Fruit fly (Drosophila melanogaster): ENCODE measurements around the gene Diedel2.

DNA sequence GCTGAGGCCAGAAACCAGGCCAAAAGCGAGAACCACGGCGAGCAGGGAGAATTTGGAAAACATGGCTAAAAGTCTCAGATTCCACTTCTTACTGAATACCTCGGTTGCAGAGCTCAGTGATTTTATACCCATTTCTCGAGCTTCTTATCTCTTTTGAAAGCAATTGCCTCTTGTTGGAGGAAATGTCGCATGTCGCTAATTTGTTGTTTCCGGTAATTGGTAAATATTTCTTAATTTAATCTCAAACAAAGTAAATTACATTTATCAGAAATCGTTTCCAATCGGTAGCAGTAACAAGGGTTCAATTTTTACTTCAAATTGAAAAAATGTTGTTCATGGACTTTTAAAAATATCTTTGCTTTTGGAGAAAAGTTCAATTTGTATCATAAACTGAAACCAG is 20.3 kb upstream of the Diedel2 start, which contains the start of gene CG7567:
- TF ChIP-seq psq (optimal IDR thresholded peaks at IDR 0.05) = no peak
- no peak for TF ChIP-seq CG8478 (optimal IDR thresholded peaks at IDR 0.05)
- TF ChIP-seq pan (optimal IDR thresholded peaks at IDR 0.05) = no peak

Measured in whole organism.